Fruit fly (Drosophila melanogaster) Kc167 (cell line): ENCODE results near the gene wrm1.

Experiments used
- Myc ChIP-seq: fragments of >200 bp; optimal IDR thresholded peaks from 2 replicates; lab custom pipeline; 2017; ENCODE audit warnings: missing external identifiers
- Sin3A ChIP-seq: fragments of >200 bp; optimal IDR thresholded peaks from 2 replicates; lab custom pipeline; 2018; ENCODE audit warnings: missing external identifiers
- h ChIP-seq: fragments of >200 bp; optimal IDR thresholded peaks from 3 replicates; lab custom pipeline; 2018; ENCODE audit warnings: missing external identifiers
- insv ChIP-seq: fragments of >200 bp; optimal IDR thresholded peaks from 3 replicates; lab custom pipeline; 2018; ENCODE audit warnings: missing external identifiers
- psq ChIP-seq: fragments of >200 bp; optimal IDR thresholded peaks from 2 replicates; lab custom pipeline; 2017; ENCODE audit warnings: missing external identifiers
- ttk ChIP-seq: sonication (Bioruptor generic); optimal IDR thresholded peaks from 2 replicates; lab custom pipeline; 2017; ENCODE audit warnings: missing external identifiers

The wrm1 gene

DNA sequence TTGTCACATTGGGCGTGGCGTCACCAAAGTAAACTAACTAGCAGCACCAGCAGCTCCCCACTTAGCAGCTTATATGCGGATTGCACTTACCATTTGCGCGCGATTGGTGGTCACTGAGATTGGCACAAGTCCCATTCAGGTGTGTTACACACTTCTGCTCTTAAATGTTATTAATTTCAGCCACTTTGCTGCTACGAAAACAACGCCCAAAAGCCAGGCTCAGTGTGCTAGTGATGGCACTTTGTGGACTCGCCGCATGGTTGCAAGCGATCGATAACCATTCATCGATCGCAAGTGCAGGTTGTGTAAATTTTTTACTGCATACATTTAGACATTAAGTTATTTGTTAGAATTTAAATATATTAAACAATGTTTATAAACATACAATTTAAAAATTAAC lies at the start of gene wrm1, which contains the start of gene wrm2:
TSS of gene wrm1 (minus strand) at position 237 of the 400 bp plus-strand sequence.
TSS of gene wrm2 (minus strand) at position 237 of the 400 bp plus-strand sequence.
- TF ChIP-seq Myc (no peak), h (lab: Kevin White, UChicago) (no peak), Sin3A (lab: Kevin White, UChicago) (no peak), psq (no peak), ttk (lab: Kevin White, UChicago) (no peak), insv (lab: Kevin White, UChicago) (no peak)

DNA sequence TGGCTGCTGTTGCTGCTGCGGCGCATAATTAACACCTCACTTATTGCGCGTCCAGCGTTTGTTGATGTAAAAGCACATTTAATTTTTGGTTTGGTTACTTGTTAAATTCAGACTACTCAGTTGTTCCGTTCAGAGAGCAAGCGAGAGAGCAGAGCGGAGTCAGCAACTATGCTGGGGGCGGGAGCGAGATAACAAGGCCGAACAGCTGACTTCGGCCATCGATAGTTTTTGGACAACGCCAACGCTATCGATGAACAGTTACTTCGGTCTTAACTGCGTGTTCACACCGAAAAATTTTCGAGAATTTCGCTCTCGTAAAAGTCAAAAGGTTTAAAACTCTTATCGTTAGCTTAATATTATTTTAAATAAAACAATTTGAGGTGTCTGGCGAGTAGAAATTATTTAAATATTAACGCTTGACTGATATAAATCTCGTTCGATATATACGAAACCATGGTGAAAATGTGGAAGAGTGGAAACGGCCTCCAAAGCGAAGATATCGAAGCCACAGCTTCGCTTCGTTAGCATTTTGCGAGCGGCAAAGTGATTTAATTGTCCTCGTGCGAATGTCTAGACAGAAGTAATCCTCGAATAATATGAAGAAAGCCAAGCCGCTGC lies 46.4 kb upstream of the wrm1 start, which contains the start of the genes SMSr and smid:
TSS of gene SMSr (minus strand) at position 116 of the 618 bp plus-strand sequence.
TSS of gene smid (plus strand) at position 256 of the 618 bp plus-strand sequence.
- no peak for TF ChIP-seq insv (lab: Kevin White, UChicago)
- no peak for TF ChIP-seq ttk (lab: Kevin White, UChicago)
- TF ChIP-seq h (lab: Kevin White, UChicago), result no peak
- no peak for TF ChIP-seq Myc
- TF ChIP-seq psq, result no peak
- TF ChIP-seq Sin3A (lab: Kevin White, UChicago), result no peak

- TF ChIP-seq insv (lab: Kevin White, UChicago) (no peak), Sin3A (lab: Kevin White, UChicago) (no peak), ttk (lab: Kevin White, UChicago) (no peak)
These were observed 45.4 kb upstream of the wrm1 start for dm6 chr3L:7380395-7380794.

- no peak for TF ChIP-seq psq
- TF ChIP-seq Sin3A (lab: Kevin White, UChicago), result no peak
- TF ChIP-seq ttk (lab: Kevin White, UChicago), result no peak
- no peak for TF ChIP-seq insv (lab: Kevin White, UChicago)
- TF ChIP-seq Myc, result no peak
- TF ChIP-seq h (lab: Kevin White, UChicago), result no peak
These were observed 41.8 kb upstream of the wrm1 start for dm6 chr3L:7376830-7377229.

DNA sequence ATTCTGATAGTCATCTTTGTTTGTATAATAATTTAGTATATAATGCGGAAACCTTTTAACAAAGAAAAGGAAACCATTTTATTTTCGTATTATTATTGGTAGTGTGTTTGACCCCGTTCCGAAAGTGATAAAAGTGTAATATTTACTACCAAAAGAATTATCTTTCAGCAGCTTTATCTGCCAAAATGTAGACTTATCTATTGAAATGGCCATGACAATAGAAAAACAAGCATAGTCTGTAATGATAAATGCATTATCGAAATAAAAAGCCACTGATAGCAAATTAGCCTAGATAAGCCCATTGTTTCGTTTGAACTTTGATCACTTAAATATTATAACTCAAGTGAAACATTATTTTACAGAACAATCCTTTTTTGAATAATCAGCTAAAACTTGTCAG lies 41.1 kb upstream of the wrm1 start:
- TF ChIP-seq h (lab: Kevin White, UChicago), result no peak
- TF ChIP-seq Myc, result no peak
- TF ChIP-seq insv (lab: Kevin White, UChicago), result no peak
- no peak for TF ChIP-seq psq
- TF ChIP-seq ttk (lab: Kevin White, UChicago), result no peak
- TF ChIP-seq Sin3A (lab: Kevin White, UChicago), result no peak

dm6 chr3L:7371290-7371689 lies 36.3 kb upstream of the wrm1 start:
- TF ChIP-seq Sin3A (lab: Kevin White, UChicago), result no peak

dm6 chr3L:7370231-7370882 lies 35.3 kb upstream of the wrm1 start:
- TF ChIP-seq ttk (lab: Kevin White, UChicago) (no peak), insv (lab: Kevin White, UChicago) (no peak), h (lab: Kevin White, UChicago) (no peak), Myc (no peak), psq (no peak), Sin3A (lab: Kevin White, UChicago) (no peak)

dm6 chr3L:7369543-7369942 lies 34.5 kb upstream of the wrm1 start, which contains the start of gene akirin:
TSS of gene akirin (plus strand) at chr3L:7369843.
- no peak for TF ChIP-seq insv (lab: Kevin White, UChicago)
- TF ChIP-seq Sin3A (lab: Kevin White, UChicago), result no peak
- no peak for TF ChIP-seq psq
- TF ChIP-seq h (lab: Kevin White, UChicago), result no peak
- TF ChIP-seq Myc, result no peak
- no peak for TF ChIP-seq ttk (lab: Kevin White, UChicago)

dm6 chr3L:7368934-7369333 lies 33.9 kb upstream of the wrm1 start, which contains the start of gene Sh3beta:
TSS of gene Sh3beta (minus strand) at chr3L:7369260.
- no peak for TF ChIP-seq Sin3A (lab: Kevin White, UChicago)
- no peak for TF ChIP-seq Myc
- no peak for TF ChIP-seq h (lab: Kevin White, UChicago)
- TF ChIP-seq psq, result no peak
- no peak for TF ChIP-seq insv (lab: Kevin White, UChicago)
- no peak for TF ChIP-seq ttk (lab: Kevin White, UChicago)

DNA sequence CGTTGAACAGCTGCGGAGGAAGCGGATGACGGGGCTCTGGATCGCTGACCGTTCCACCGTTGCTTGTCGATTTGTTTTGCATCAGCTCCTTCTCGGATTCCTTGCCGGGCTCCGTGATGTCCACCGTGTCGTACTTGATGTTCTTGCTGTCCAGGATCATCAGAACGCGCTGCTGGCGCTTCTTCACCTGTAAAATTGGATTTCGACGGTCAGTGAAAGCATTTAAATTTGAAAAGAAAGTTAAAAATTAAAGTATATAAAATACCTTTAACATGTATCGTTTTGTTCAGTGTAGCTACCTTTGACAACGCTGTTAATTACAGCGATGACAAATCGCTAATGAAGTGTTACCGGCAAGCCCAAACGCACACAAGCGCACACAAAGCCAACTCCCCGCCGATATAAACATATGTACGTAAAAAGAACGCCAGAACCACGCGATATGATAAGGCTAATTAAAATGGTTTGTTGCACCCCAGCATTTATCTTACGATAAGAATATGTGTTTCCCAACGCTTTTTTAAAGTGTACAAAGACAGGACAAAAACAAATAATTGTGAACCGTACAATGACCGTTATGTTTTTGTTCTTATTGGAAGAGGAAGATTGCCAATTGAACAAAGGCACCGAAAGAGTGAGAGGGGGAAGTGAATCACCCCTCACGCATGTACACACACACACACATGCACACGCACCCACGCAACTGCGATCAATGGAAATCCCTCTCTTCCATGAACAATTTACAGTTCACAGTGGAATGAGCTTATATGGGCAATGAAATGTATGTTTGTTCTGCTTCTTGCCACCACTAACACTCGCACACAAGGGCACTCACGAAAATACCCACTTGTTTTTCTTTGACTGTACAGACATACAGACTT lies 33.0 kb upstream of the wrm1 start:
- no peak for TF ChIP-seq Myc
- TF ChIP-seq psq, result no peak
- TF ChIP-seq insv (lab: Kevin White, UChicago), result no peak
- TF ChIP-seq h (lab: Kevin White, UChicago), result no peak
- TF ChIP-seq ttk (lab: Kevin White, UChicago), result no peak
- no peak for TF ChIP-seq Sin3A (lab: Kevin White, UChicago)

DNA sequence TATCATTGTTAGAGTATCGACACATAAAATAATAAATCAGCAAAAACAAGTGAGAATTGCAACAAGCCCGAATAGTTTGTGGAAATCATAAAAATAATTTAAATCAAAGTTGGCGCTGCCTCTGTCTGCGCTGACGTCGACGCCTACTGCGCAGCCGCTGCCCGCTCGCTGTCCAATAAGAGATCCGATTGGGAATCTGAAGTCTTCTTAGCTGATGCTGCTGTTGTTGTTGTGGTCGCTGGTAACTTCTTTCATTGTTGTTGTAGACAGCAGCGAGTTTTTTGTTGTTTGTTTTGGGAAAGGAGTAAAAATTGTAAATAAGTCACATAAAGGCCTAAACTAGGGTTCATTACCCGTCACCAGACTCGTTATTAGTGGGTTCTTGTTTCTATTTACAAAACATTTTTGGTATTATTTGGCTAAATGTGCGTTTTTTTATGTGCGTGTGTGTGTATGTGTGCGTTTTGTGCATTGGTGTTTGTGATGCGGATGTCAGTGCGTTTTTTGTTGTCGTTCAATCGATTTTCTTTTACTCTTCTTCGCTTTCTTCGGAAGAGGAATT lies 29.8 kb upstream of the wrm1 start:
- TF ChIP-seq h (lab: Kevin White, UChicago) (no peak), Sin3A (lab: Kevin White, UChicago) (no peak), ttk (lab: Kevin White, UChicago) (no peak), psq (no peak)
